Worm (Caenorhabditis elegans): ENCODE measurements around the gene grl-1.

DNA sequence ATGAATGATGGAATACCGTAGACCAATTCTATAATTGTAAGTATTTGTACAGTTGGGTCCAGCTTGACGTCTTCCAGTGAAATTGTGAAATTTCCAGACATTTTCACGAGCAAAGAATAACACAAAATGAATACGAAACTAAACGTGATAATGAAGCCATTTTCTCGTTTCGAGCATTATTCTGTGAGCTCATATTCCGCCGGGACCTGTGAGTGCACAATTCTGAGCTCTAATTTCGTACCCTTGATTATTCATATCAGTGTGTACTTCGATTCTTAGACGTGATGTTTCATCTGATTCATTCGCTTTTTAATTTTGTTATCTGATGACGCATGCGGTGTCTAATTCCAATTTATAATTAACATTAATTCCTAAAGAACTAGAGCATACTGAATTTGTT is 51.3 kb downstream of the grl-1 start, which contains the start of gene srg-66:
- TF ChIP-seq pha-4 (tag; optimal IDR thresholded peaks at IDR 0.05) (no peak), unc-62 (GFP tag; optimal IDR thresholded peaks at IDR 0.05) (no peak)
